Fruit fly (Drosophila melanogaster) whole organism, prepupa: ENCODE measurements around the gene CG14506.

Source experiments
- Blimp-1 ChIP-seq: fragments of 200-800 bp; sonication (Bioruptor generic); optimal IDR thresholded peaks from 3 replicates; lab custom pipeline; 2017; ENCODE audit warnings: missing biosample characterization, missing genetic modification characterization, mild to moderate bottlenecking, moderate library complexity, missing genetic modification reagents
- CG32006 ChIP-seq: fragments of 200-800 bp; sonication (Bioruptor generic); optimal IDR thresholded peaks from 3 replicates; lab custom pipeline; 2017; ENCODE audit warnings: missing biosample characterization, mild to moderate bottlenecking, missing genetic modification characterization
- CG4318 ChIP-seq: fragments of 200-800 bp; sonication (Bioruptor generic); optimal IDR thresholded peaks from 3 replicates; lab custom pipeline; 2017; ENCODE audit warnings: missing biosample characterization, mild to moderate bottlenecking, missing genetic modification characterization
- CG6276 ChIP-seq: fragments of 200-800 bp; sonication (Bioruptor generic); optimal IDR thresholded peaks from 2 replicates; lab custom pipeline; 2017; ENCODE audit warnings: missing biosample characterization, mild to moderate bottlenecking, missing genetic modification characterization
- CG6808 ChIP-seq: fragments of 200-800 bp; sonication (Bioruptor generic); optimal IDR thresholded peaks from 3 replicates; lab custom pipeline; 2017; ENCODE audit warnings: missing biosample characterization, missing genetic modification characterization, mild to moderate bottlenecking, moderate library complexity, missing genetic modification reagents
- Eip78C ChIP-seq: fragments of 200-800 bp; sonication (Bioruptor generic); peaks from one replicate; lab custom pipeline; 2016; ENCODE audit warnings: missing biosample characterization, missing genetic modification characterization
- Ets21C ChIP-seq: fragments of 200-800 bp; sonication (Bioruptor generic); optimal IDR thresholded peaks from 3 replicates; lab custom pipeline; 2016; ENCODE audit warnings: missing biosample characterization, missing genetic modification characterization
- Met ChIP-seq: fragments of 200-800 bp; sonication (Bioruptor generic); optimal IDR thresholded peaks from 3 replicates; lab custom pipeline; 2016; ENCODE audit warnings: missing biosample characterization, missing genetic modification characterization
- OdsH ChIP-seq: fragments of 200-800 bp; sonication (Bioruptor generic); optimal IDR thresholded peaks from 3 replicates; lab custom pipeline; 2016; ENCODE audit warnings: missing biosample characterization, missing genetic modification characterization
- dsx ChIP-seq: fragments of 200-800 bp; optimal IDR thresholded peaks from 3 replicates; lab custom pipeline; 2019; ENCODE audit warnings: missing biosample characterization, mild to moderate bottlenecking, missing genetic modification characterization, moderate library complexity; ENCODE audit not compliant: poor library complexity, severe bottlenecking
- fd85E ChIP-seq: fragments of 200-800 bp; sonication (Bioruptor generic); optimal IDR thresholded peaks from 3 replicates; lab custom pipeline; 2016; ENCODE audit warnings: missing biosample characterization, missing genetic modification characterization
- ss ChIP-seq, 2 experiments: fragments of 200-800 bp; sonication (Bioruptor generic); optimal IDR thresholded peaks; 2 replicates in 1 of 2; 3 replicates in 1 of 2; lab custom pipeline; 2017 to 2018; ENCODE audit warnings: mild to moderate bottlenecking in 2 of 2, missing biosample characterization in 2 of 2, missing genetic modification characterization in 2 of 2, moderate library complexity in 1 of 2
- vri ChIP-seq: fragments of 200-800 bp; sonication (Bioruptor generic); optimal IDR thresholded peaks from 3 replicates; lab custom pipeline; 2016; ENCODE audit warnings: missing biosample characterization, mild to moderate bottlenecking, missing genetic modification characterization

DNA sequence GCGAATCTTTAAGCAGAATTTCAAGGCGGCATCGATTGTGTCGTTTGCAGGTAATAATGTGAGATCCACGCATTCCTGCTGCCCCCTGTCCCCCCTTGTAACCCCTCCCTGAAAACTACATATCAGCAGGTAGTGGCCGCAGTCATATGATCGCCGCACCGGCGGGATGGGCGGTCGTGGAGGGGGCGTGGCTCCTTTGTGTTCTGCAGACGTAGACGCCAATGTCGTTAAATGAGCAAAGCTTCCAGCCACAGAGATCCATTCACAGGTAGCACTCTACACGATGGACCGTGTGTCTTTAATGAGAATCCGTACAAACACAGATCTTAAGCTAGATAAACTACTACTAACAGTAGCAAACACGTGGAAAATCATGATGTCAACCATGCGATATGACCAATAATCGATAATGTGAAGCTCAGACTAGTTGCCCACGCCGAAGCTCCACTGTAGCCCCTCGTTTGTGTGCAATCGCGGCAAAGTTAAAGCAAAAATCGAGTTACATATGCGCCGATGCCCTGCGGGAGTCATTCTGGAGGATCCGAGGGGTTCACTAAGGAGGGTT lies 40.9 kb downstream of the CG14506 start, which contains the start of gene CG45544:
- TF ChIP-seq Met (GFP tag; lab: Kevin White, UChicago) (peak; percentile 96), vri (GFP tag; lab: Kevin White, UChicago) (peak; percentile 92), CG6808 (peak; percentile 94), OdsH (GFP tag; lab: Kevin White, UChicago) (peak; percentile 91), CG32006 (GFP tag; lab: Kevin White, UChicago) (peak; percentile 82), dsx (GFP tag; lab: Kevin White, UChicago) (peak; percentile 92), CG6276 (GFP tag; lab: Kevin White, UChicago) (peak; percentile 53), Ets21C (GFP tag; lab: Kevin White, UChicago) (peak; percentile 95), Blimp-1 (GFP tag; lab: Kevin White, UChicago) (peak; percentile 58), Eip78C (GFP tag; lab: Kevin White, UChicago) (peak; percentile 98), ss (GFP tag; optimal IDR thresholded peaks at IDR 0.05; lab: Kevin White, UChicago) (peak; percentile 88 to 95), CG4318 (GFP tag; lab: Kevin White, UChicago) (peak; percentile 60), fd85E (peak; percentile 87)
